Worm (Caenorhabditis elegans) whole organism, L4 larva: Measurements from ENCODE around the gene gkow-1.

Experiments used
- Y5F2A.4 ChIP-seq: fragments of 200-800 bp; sonication (Bioruptor generic); optimal IDR thresholded peaks from 2 replicates; lab custom pipeline; 2018; ENCODE audit warnings: mild to moderate bottlenecking, missing genetic modification characterization, missing compliant biosample characterization
- aly-2 ChIP-seq: sonication (generic microtip); optimal IDR thresholded peaks from 2 replicates; lab custom pipeline; 2018; ENCODE audit warnings: missing biosample characterization, missing genetic modification characterization
- ama-1 ChIP-seq: fragments of 150-350 bp; optimal IDR thresholded peaks from 2 replicates; lab custom pipeline; 2014; ENCODE audit warnings: inconsistent platforms, mixed read lengths
- ceh-20 ChIP-seq: fragments of 200-800 bp; sonication (Bioruptor generic); IDR thresholded peaks from 2 replicates; pipeline ENCODE4 v1.3.6; 2022; ENCODE audit warnings: missing genetic modification reagents, missing genetic modification characterization, missing compliant biosample characterization
- ces-1 ChIP-seq: fragments of 150-350 bp; sonication (generic microtip); optimal IDR thresholded peaks from 4 replicates; lab custom pipeline; 2014; ENCODE audit warnings: missing biosample characterization, missing genetic modification reagents, missing genetic modification characterization
- hif-1 ChIP-seq, 2 experiments: sonication (generic microtip); optimal IDR thresholded peaks; 2 replicates each; lab custom pipeline; 2016 to 2017; ENCODE audit warnings: missing compliant biosample characterization in 2 of 2, missing genetic modification characterization in 2 of 2, missing genetic modification reagents in 2 of 2, missing genotype in 2 of 2, mild to moderate bottlenecking in 1 of 2
- lin-39 ChIP-seq: fragments of 150-350 bp; optimal IDR thresholded peaks from 2 replicates; lab custom pipeline; 2014; ENCODE audit warnings: missing biosample characterization, missing genetic modification reagents, missing genetic modification characterization
- mep-1 ChIP-seq: fragments of 150-350 bp; sonication (generic microtip); optimal IDR thresholded peaks from 3 replicates; lab custom pipeline; 2014; ENCODE audit warnings: missing biosample characterization, missing genetic modification characterization
- mes-2 ChIP-seq: sonication (generic microtip); optimal IDR thresholded peaks from 2 replicates; lab custom pipeline; 2016; ENCODE audit warnings: missing genotype, mild to moderate bottlenecking, missing genetic modification characterization, missing compliant biosample characterization; ENCODE audit not compliant: poor library complexity, severe bottlenecking
- nhr-11 ChIP-seq: fragments of 150-350 bp; optimal IDR thresholded peaks from 2 replicates; lab custom pipeline; 2014; ENCODE audit warnings: missing biosample characterization, missing genetic modification characterization
- pha-4 ChIP-seq, 2 experiments: fragments of 150-350 bp in 1 of 2; fragments of 200-800 bp in 1 of 2; sonication (Bioruptor generic) in 1 of 2; IDR thresholded peaks in 1 of 2; optimal IDR thresholded peaks in 1 of 2; 2 replicates each; pipeline versions ENCODE4 v1.3.6 to Lab custom; 2014 to 2022; ENCODE audit warnings: missing genetic modification characterization in 2 of 2, missing genetic modification reagents in 2 of 2, missing biosample characterization in 1 of 2, missing compliant biosample characterization in 1 of 2
- snpc-4 ChIP-seq: fragments of 150-350 bp; optimal IDR thresholded peaks from 2 replicates; lab custom pipeline; 2014; ENCODE audit warnings: missing biosample characterization, missing genetic modification characterization

DNA sequence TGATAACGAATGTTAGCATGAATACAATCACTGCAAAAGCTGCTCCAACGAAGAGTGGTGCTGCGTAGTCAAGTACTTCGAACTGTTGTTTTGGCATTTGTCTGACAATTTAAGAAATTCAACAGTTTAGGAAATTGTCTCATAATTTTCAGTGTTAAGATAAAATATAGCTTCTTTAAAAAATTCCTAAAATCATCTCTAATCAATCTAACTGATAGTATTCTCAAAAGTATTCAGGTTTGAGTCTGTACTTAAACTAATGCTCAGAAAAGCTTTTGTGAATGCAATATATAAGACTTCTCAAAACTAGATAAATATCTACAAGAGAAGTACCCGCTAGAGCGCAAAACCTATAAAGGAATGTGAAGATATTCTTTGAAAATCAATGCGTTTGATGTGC lies 36.9 kb downstream of the gkow-1 start, which contains the start of gene R10H10.4:
- TF ChIP-seq nhr-11 (no peak), Y5F2A.4 (GFP tag; lab: Kevin White, UChicago) (no peak), mes-2 (tag; lab: Kevin White, UChicago) (no peak), ama-1 (lab: Kevin White, UChicago) (no peak), lin-39 (tag; lab: Kevin White, UChicago) (no peak), snpc-4 (no peak), ceh-20 (GFP tag; lab: Robert Waterston, UW) (no peak), ces-1 (GFP tag; lab: Kevin White, UChicago) (no peak), hif-1 (tag; optimal IDR thresholded peaks at IDR 0.05; lab: Kevin White, UChicago) (no peak), aly-2 (tag; lab: Kevin White, UChicago) (no peak), mep-1 (tag; lab: Kevin White, UChicago) (no peak), pha-4 (GFP tag; IDR thresholded peaks at IDR 0.05; lab: Robert Waterston, UW) (no peak), pha-4 (tag; optimal IDR thresholded peaks at IDR 0.05; lab: Kevin White, UChicago) (no peak)
